Worm (Caenorhabditis elegans) whole organism, L4 larva: Measurements from ENCODE around the gene fbxa-196.

Experiments used
- D1046.2 ChIP-seq: fragments of 200-800 bp; sonication (Bioruptor generic); IDR thresholded peaks from 2 replicates; pipeline ENCODE4 v1.3.6; 2022; ENCODE audit warnings: missing genetic modification characterization, missing compliant biosample characterization
- F26F4.8 ChIP-seq: fragments of 200-800 bp; sonication (Bioruptor generic); conservative IDR thresholded peaks from 2 replicates; pipeline ENCODE4 v1.3.6; 2022; ENCODE audit warnings: missing genetic modification characterization, missing compliant biosample characterization
- F44E2.7 ChIP-seq: fragments of 200-800 bp; sonication (Bioruptor generic); IDR thresholded peaks from 2 replicates; pipeline ENCODE4 v2.1.2; 2022; ENCODE audit warnings: missing genetic modification characterization, missing compliant biosample characterization
- R02D3.7 ChIP-seq: fragments of 150-350 bp; sonication (generic microtip); optimal IDR thresholded peaks from 3 replicates; lab custom pipeline; 2014; ENCODE audit warnings: missing biosample characterization, missing genetic modification characterization
- T26A8.4 ChIP-seq: fragments of 200-800 bp; sonication (Bioruptor generic); IDR thresholded peaks from 2 replicates; pipeline ENCODE4 v1.3.6; 2022; ENCODE audit warnings: missing genetic modification characterization, missing compliant biosample characterization
- ceh-20 ChIP-seq: fragments of 200-800 bp; sonication (Bioruptor generic); IDR thresholded peaks from 2 replicates; pipeline ENCODE4 v1.3.6; 2022; ENCODE audit warnings: missing genetic modification reagents, missing genetic modification characterization, missing compliant biosample characterization
- daf-16 ChIP-seq, 3 experiments: sonication (generic microtip); optimal IDR thresholded peaks; 2 replicates each; lab custom pipeline; 2016 to 2017; ENCODE audit warnings: missing genetic modification characterization in 3 of 3, missing genetic modification reagents in 3 of 3, mild to moderate bottlenecking in 2 of 3, missing compliant biosample characterization in 2 of 3, missing biosample characterization in 1 of 3, moderate library complexity in 1 of 3
- dpl-1 ChIP-seq: fragments of 150-350 bp; optimal IDR thresholded peaks from 2 replicates; lab custom pipeline; 2014; ENCODE audit warnings: missing biosample characterization, missing genetic modification reagents, missing genetic modification characterization
- fos-1 ChIP-seq: fragments of 150-350 bp; optimal IDR thresholded peaks from 2 replicates; lab custom pipeline; 2014; ENCODE audit warnings: missing biosample characterization, missing genetic modification characterization
- hif-1 ChIP-seq, 2 experiments: sonication (generic microtip); optimal IDR thresholded peaks; 2 replicates each; lab custom pipeline; 2016 to 2017; ENCODE audit warnings: missing compliant biosample characterization in 2 of 2, missing genetic modification characterization in 2 of 2, missing genetic modification reagents in 2 of 2, missing genotype in 2 of 2, mild to moderate bottlenecking in 1 of 2
- hlh-11 ChIP-seq: fragments of 200-800 bp; sonication (Bioruptor generic); optimal IDR thresholded peaks from 2 replicates; lab custom pipeline; 2018; ENCODE audit warnings: mild to moderate bottlenecking, missing genetic modification characterization, missing compliant biosample characterization
- hlh-30 ChIP-seq: sonication (generic microtip); optimal IDR thresholded peaks from 2 replicates; lab custom pipeline; 2017; ENCODE audit warnings: antibody characterized with exemption, mild to moderate bottlenecking, missing genetic modification characterization, missing compliant biosample characterization; ENCODE audit not compliant: insufficient read depth
- hmg-1.1 ChIP-seq: fragments of 200-800 bp; sonication (Bioruptor generic); IDR thresholded peaks from 2 replicates; pipeline ENCODE4 v1.3.6; 2022; ENCODE audit warnings: missing genetic modification reagents, missing genetic modification characterization, missing compliant biosample characterization
- jun-1 ChIP-seq: fragments of 150-350 bp; optimal IDR thresholded peaks from 2 replicates; lab custom pipeline; 2014; ENCODE audit warnings: missing biosample characterization, missing genetic modification reagents, missing genetic modification characterization
- lim-7 ChIP-seq: fragments of 200-800 bp; sonication (Bioruptor generic); IDR thresholded peaks from 2 replicates; pipeline ENCODE4 v1.3.6; 2022; ENCODE audit warnings: missing genetic modification characterization, missing compliant biosample characterization
- lir-3 ChIP-seq: sonication (generic microtip); optimal IDR thresholded peaks from 2 replicates; lab custom pipeline; 2016; ENCODE audit warnings: mild to moderate bottlenecking, missing genetic modification characterization, missing compliant biosample characterization
- lsy-2 ChIP-seq, 2 experiments: fragments of 150-350 bp in 1 of 2; sonication (generic microtip) in 1 of 2; optimal IDR thresholded peaks; 2 replicates each; lab custom pipeline; 2014 to 2017; ENCODE audit warnings: missing biosample characterization in 2 of 2, missing genetic modification characterization in 2 of 2
- mdl-1 ChIP-seq, 2 experiments: fragments of 150-350 bp in 1 of 2; sonication (generic microtip) in 1 of 2; optimal IDR thresholded peaks; 2 replicates each; lab custom pipeline; 2014 to 2017; ENCODE audit warnings: missing biosample characterization in 2 of 2, missing genetic modification characterization in 2 of 2
- mep-1 ChIP-seq: fragments of 150-350 bp; sonication (generic microtip); optimal IDR thresholded peaks from 3 replicates; lab custom pipeline; 2014; ENCODE audit warnings: missing biosample characterization, missing genetic modification characterization
- mes-2 ChIP-seq: sonication (generic microtip); optimal IDR thresholded peaks from 2 replicates; lab custom pipeline; 2016; ENCODE audit warnings: missing genotype, mild to moderate bottlenecking, missing genetic modification characterization, missing compliant biosample characterization; ENCODE audit not compliant: poor library complexity, severe bottlenecking
- nhr-111 ChIP-seq: fragments of 200-800 bp; sonication (Bioruptor generic); optimal IDR thresholded peaks from 2 replicates; lab custom pipeline; 2018; ENCODE audit warnings: mild to moderate bottlenecking, missing genetic modification characterization, missing compliant biosample characterization
- nhr-25 ChIP-seq: sonication (generic microtip); optimal IDR thresholded peaks from 2 replicates; lab custom pipeline; 2017; ENCODE audit warnings: missing genetic modification characterization, mild to moderate bottlenecking, missing compliant biosample characterization, antibody characterized with exemption, moderate library complexity, borderline replicate concordance; ENCODE audit not compliant: insufficient read depth
- nhr-28 ChIP-seq: fragments of 150-350 bp; optimal IDR thresholded peaks from 2 replicates; lab custom pipeline; 2014; ENCODE audit warnings: missing biosample characterization, missing genetic modification characterization
- nhr-42 ChIP-seq: fragments of 200-800 bp; sonication (Bioruptor generic); IDR thresholded peaks from 2 replicates; pipeline ENCODE4 v1.3.6; 2022; ENCODE audit warnings: missing genetic modification characterization, missing compliant biosample characterization
- nhr-76 ChIP-seq: fragments of 150-350 bp; optimal IDR thresholded peaks from 2 replicates; lab custom pipeline; 2014; ENCODE audit warnings: missing biosample characterization, missing genetic modification characterization
- pqm-1 ChIP-seq: sonication (generic microtip); optimal IDR thresholded peaks from 2 replicates; lab custom pipeline; 2017; ENCODE audit warnings: missing biosample characterization, missing genetic modification characterization
- snpc-1.2 ChIP-seq: fragments of 200-800 bp; sonication (Bioruptor generic); IDR thresholded peaks from 2 replicates; pipeline ENCODE4 v1.3.6; 2022; ENCODE audit warnings: missing genetic modification reagents, missing genetic modification characterization, missing compliant biosample characterization
- snpc-4 ChIP-seq: fragments of 150-350 bp; optimal IDR thresholded peaks from 2 replicates; lab custom pipeline; 2014; ENCODE audit warnings: missing biosample characterization, missing genetic modification characterization
- spr-1 ChIP-seq: sonication (generic microtip); optimal IDR thresholded peaks from 2 replicates; lab custom pipeline; 2016; ENCODE audit warnings: mild to moderate bottlenecking, missing genetic modification characterization, missing compliant biosample characterization
- tag-97 ChIP-seq: fragments of 200-800 bp; sonication (Bioruptor generic); IDR thresholded peaks from 2 replicates; pipeline ENCODE4 v1.3.6; 2022; ENCODE audit warnings: missing genetic modification characterization, missing compliant biosample characterization
- vab-7 ChIP-seq: fragments of 200-800 bp; sonication (Bioruptor generic); IDR thresholded peaks from 2 replicates; pipeline ENCODE4 v1.3.6; 2022; ENCODE audit warnings: missing genetic modification reagents, missing genetic modification characterization, missing compliant biosample characterization
- zfp-2 ChIP-seq: sonication (generic microtip); optimal IDR thresholded peaks from 2 replicates; lab custom pipeline; 2016; ENCODE audit warnings: mild to moderate bottlenecking, missing genetic modification characterization, missing compliant biosample characterization
- zip-11 ChIP-seq: fragments of 200-800 bp; sonication (Bioruptor generic); IDR thresholded peaks from 2 replicates; pipeline ENCODE4 v1.3.6; 2022; ENCODE audit warnings: missing genetic modification characterization, missing compliant biosample characterization

fbxa-196 gene

ce11 chrV:6492497-6492896 lies 44.0 kb downstream of the fbxa-196 start (continued):
- TF ChIP-seq zfp-2 (tag; lab: Kevin White, UChicago) (no peak), hlh-30 (tag; lab: Kevin White, UChicago) (peak; percentile 48), jun-1 (tag; lab: Kevin White, UChicago) (no peak), pqm-1 (tag; lab: Kevin White, UChicago) (peak; percentile 13), nhr-25 (no peak), hif-1 (tag; optimal IDR thresholded peaks at IDR 0.05; lab: Kevin White, UChicago) (no peak), hmg-1.1 (GFP tag; lab: Robert Waterston, UW) (no peak), snpc-4 (tag; lab: Kevin White, UChicago) (no peak), spr-1 (tag; lab: Kevin White, UChicago) (no peak), mdl-1 (tag; optimal IDR thresholded peaks at IDR 0.05; lab: Kevin White, UChicago) (peak in 1 of 2 experiments; percentile 8), ceh-20 (no peak), vab-7 (GFP tag; lab: Robert Waterston, UW) (no peak), hlh-11 (tag; lab: Kevin White, UChicago) (peak; percentile 58), nhr-42 (GFP tag; lab: Robert Waterston, UW) (no peak), dpl-1 (GFP tag; lab: Kevin White, UChicago) (no peak), D1046.2 (GFP tag; lab: Robert Waterston, UW) (no peak), zip-11 (GFP tag; lab: Robert Waterston, UW) (no peak), nhr-111 (GFP tag; lab: Kevin White, UChicago) (no peak), R02D3.7 (tag; lab: Kevin White, UChicago) (no peak)

- TF ChIP-seq F26F4.8 (GFP tag; lab: Robert Waterston, UW) (no peak), mep-1 (tag; lab: Kevin White, UChicago) (no peak), F44E2.7 (GFP tag; lab: Robert Waterston, UW) (no peak), T26A8.4 (GFP tag; lab: Robert Waterston, UW) (no peak), lir-3 (tag; lab: Kevin White, UChicago) (no peak)
- TF ChIP-seq, all 104 proteins: peak for 0
These were observed 45.4 kb downstream of the fbxa-196 start, which contains the start of gene cpt-6 for ce11 chrV:6493821-6494220. Gene cpt-6, minus strand, starts transcription at chrV:6493921.

ce11 chrV:6495353-6495752 lies 46.9 kb downstream of the fbxa-196 start:
- TF ChIP-seq nhr-76 (tag; lab: Kevin White, UChicago) (no peak), nhr-28 (tag; lab: Kevin White, UChicago) (peak; percentile 7), daf-16 (GFP tag; optimal IDR thresholded peaks at IDR 0.05; lab: Kevin White, UChicago) (no peak), daf-16 (tag; optimal IDR thresholded peaks at IDR 0.05; lab: Kevin White, UChicago) (peak; percentile 8), mes-2 (tag; lab: Kevin White, UChicago) (no peak), tag-97 (GFP tag; lab: Robert Waterston, UW) (no peak), hlh-11 (tag; lab: Kevin White, UChicago) (peak; percentile 2), lim-7 (no peak)
- TF ChIP-seq, all 104 proteins: peak for 3

ce11 chrV:6496611-6497158 lies 48.2 kb downstream of the fbxa-196 start, which contains the start of gene dgtr-1:
Gene dgtr-1, plus strand, starts transcription at chrV:6497108.
- 0 out of 2 replicates have a peak, but pooled peaks have one; percentile 22 for TF ChIP-seq snpc-1.2
- TF ChIP-seq fos-1, result no peak
- peak in 1 of 2 experiments; percentile 51 for TF ChIP-seq lsy-2 (tag; optimal IDR thresholded peaks at IDR 0.05; lab: Kevin White, UChicago)
